Worm (Caenorhabditis elegans) whole organism, L2 larva: Measurements from ENCODE around the gene lips-8.

Experiments
- F13H6.1 ChIP-seq: sonication (generic microtip); optimal IDR thresholded peaks from 2 replicates; lab custom pipeline; 2016; ENCODE audit warnings: missing genetic modification characterization, missing compliant biosample characterization
- aly-2 ChIP-seq: fragments of 150-350 bp; optimal IDR thresholded peaks from 2 replicates; lab custom pipeline; 2014; ENCODE audit warnings: missing biosample characterization, missing genetic modification characterization
- ama-1 ChIP-seq: fragments of 150-350 bp; optimal IDR thresholded peaks from 2 replicates; lab custom pipeline; 2018; ENCODE audit warnings: inconsistent platforms
- ceh-82 ChIP-seq: fragments of 150-350 bp; optimal IDR thresholded peaks from 2 replicates; lab custom pipeline; 2014; ENCODE audit warnings: missing biosample characterization, missing genetic modification characterization
- elt-3 ChIP-seq: sonication (generic microtip); optimal IDR thresholded peaks from 2 replicates; lab custom pipeline; 2017; ENCODE audit warnings: missing biosample characterization, missing genetic modification characterization
- fos-1 ChIP-seq: fragments of 150-350 bp; optimal IDR thresholded peaks from 2 replicates; lab custom pipeline; 2014; ENCODE audit warnings: missing biosample characterization, missing genetic modification characterization
- lin-13 ChIP-seq: fragments of 150-350 bp; optimal IDR thresholded peaks from 2 replicates; lab custom pipeline; 2014; ENCODE audit warnings: missing biosample characterization, missing genetic modification reagents, missing genetic modification characterization
- lsy-2 ChIP-seq, 2 experiments: fragments of 150-350 bp in 1 of 2; sonication (generic microtip) in 1 of 2; optimal IDR thresholded peaks; 2 replicates each; lab custom pipeline; 2014 to 2017; ENCODE audit warnings: missing biosample characterization in 2 of 2, missing genetic modification characterization in 2 of 2
- mdl-1 ChIP-seq, 2 experiments: fragments of 150-350 bp in 1 of 2; sonication (generic microtip) in 1 of 2; optimal IDR thresholded peaks; 2 replicates each; lab custom pipeline; 2017; ENCODE audit warnings: missing biosample characterization in 2 of 2, missing genetic modification characterization in 2 of 2
- nhr-12 ChIP-seq: fragments of 150-350 bp; optimal IDR thresholded peaks from 2 replicates; lab custom pipeline; 2014; ENCODE audit warnings: missing biosample characterization, missing genetic modification characterization
- nhr-23 ChIP-seq: fragments of 150-350 bp; optimal IDR thresholded peaks from 2 replicates; lab custom pipeline; 2014; ENCODE audit warnings: missing biosample characterization, missing genetic modification reagents, missing genetic modification characterization
- nhr-237 ChIP-seq: fragments of 150-350 bp; optimal IDR thresholded peaks from 2 replicates; lab custom pipeline; 2014; ENCODE audit warnings: missing biosample characterization, missing genetic modification characterization
- skn-1 ChIP-seq: sonication (generic microtip); optimal IDR thresholded peaks from 2 replicates; lab custom pipeline; 2017; ENCODE audit warnings: missing biosample characterization, missing genetic modification characterization
- ztf-4 ChIP-seq: fragments of 150-350 bp; optimal IDR thresholded peaks from 2 replicates; lab custom pipeline; 2014; ENCODE audit warnings: missing biosample characterization, missing genetic modification characterization

DNA sequence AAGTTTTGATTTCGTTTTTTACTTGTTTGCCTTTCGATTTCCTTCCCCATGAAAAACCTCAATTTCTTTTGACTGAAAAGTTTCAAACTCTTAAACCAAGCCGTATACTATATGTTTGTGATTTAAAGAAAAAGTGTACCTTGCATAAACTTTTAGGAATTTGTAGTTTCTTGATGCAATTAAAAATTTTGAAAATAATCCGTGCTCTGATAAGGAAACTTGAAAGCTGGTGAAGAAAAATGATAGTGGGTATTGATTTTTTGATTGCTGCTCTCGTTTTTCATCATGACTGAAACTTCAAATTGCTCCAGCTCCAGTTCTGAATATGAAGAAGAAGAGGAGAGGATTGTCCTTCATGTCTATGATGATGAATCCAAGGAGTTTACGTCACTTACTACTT lies 49.3 kb upstream of the lips-8 start, which contains the start of gene acd-3:
- no peak for TF ChIP-seq aly-2 (tag; lab: Kevin White, UChicago)
- no peak for TF ChIP-seq skn-1 (tag; lab: Kevin White, UChicago)
- TF ChIP-seq fos-1 (tag; lab: Kevin White, UChicago): peak; percentile 50
- TF ChIP-seq ztf-4: no peak
- no peak for TF ChIP-seq nhr-12
- no peak for TF ChIP-seq elt-3 (tag; lab: Kevin White, UChicago)
- no peak for TF ChIP-seq ceh-82
- TF ChIP-seq nhr-237 (tag; lab: Kevin White, UChicago): no peak
- TF ChIP-seq lsy-2 (tag; optimal IDR thresholded peaks at IDR 0.05; lab: Kevin White, UChicago): no peak
- no peak for TF ChIP-seq F13H6.1 (tag; lab: Kevin White, UChicago)
- no peak for TF ChIP-seq ama-1 (lab: Kevin White, UChicago)
- no peak for TF ChIP-seq lin-13
- no peak for TF ChIP-seq nhr-23 (tag; lab: Kevin White, UChicago)
- no peak for TF ChIP-seq mdl-1 (tag; optimal IDR thresholded peaks at IDR 0.05; lab: Kevin White, UChicago)
